Worm (Caenorhabditis elegans): ENCODE results near the gene trx-2.

- no peak for TF ChIP-seq fkh-10 (GFP tag; optimal IDR thresholded peaks at IDR 0.05)
- no peak for TF ChIP-seq tra-1 (GFP tag; IDR thresholded peaks at IDR 0.05)
- no peak for TF ChIP-seq lin-15B (tag; optimal IDR thresholded peaks at IDR 0.05)
- TF ChIP-seq dmd-8 (GFP tag; IDR thresholded peaks at IDR 0.05) = no peak
- no peak for TF ChIP-seq nhr-28 (tag; optimal IDR thresholded peaks at IDR 0.05)
- TF ChIP-seq mes-2 (tag; optimal IDR thresholded peaks at IDR 0.05; ENCODE audit: poor library complexity, severe bottlenecking) = no peak
- no peak for TF ChIP-seq aly-2 (tag; optimal IDR thresholded peaks at IDR 0.05)
- TF ChIP-seq lsy-2 (tag; optimal IDR thresholded peaks at IDR 0.05) = no peak
- TF ChIP-seq ama-1 (optimal IDR thresholded peaks at IDR 0.05) = no peak
These were observed 19.9 kb upstream of the trx-2 start, which contains the start of gene col-150 for ce11 chrV:10294549-10294948.
